Worm (Caenorhabditis elegans): ENCODE data around the gene nspe-2.

Gene nspe-2

DNA sequence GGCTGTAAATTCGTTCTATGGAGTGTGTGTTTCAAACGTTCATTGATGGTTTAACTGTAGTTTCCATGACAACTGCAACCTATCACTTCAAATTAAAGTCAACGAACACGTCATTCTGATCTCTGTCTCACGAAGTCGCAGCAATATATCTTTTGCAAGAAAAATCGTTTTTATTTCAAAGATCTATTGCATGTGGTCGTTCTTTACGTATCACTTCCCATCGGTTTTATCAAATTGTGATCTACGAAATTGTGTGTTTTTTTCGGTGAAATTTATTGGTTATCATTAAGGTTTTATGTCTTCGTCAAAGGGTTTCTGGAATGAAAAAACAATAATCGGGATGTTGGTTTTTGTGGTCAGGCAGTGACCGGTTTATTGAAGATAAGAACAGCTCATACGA lies 3.7 kb upstream of the nspe-2 start:
- TF ChIP-seq sma-9 (GFP tag; optimal IDR thresholded peaks at IDR 0.05): peak; percentile 56
- no peak for TF ChIP-seq sma-9 (tag; optimal IDR thresholded peaks at IDR 0.05)
- peak; percentile 19 for TF ChIP-seq sma-3 (GFP tag; optimal IDR thresholded peaks at IDR 0.05)
- peak; percentile 2 for TF ChIP-seq nhr-21 (tag; optimal IDR thresholded peaks at IDR 0.05)
- TF ChIP-seq nhr-237 (tag; optimal IDR thresholded peaks at IDR 0.05): no peak
- TF ChIP-seq nhr-10 (tag; optimal IDR thresholded peaks at IDR 0.05): no peak

DNA sequence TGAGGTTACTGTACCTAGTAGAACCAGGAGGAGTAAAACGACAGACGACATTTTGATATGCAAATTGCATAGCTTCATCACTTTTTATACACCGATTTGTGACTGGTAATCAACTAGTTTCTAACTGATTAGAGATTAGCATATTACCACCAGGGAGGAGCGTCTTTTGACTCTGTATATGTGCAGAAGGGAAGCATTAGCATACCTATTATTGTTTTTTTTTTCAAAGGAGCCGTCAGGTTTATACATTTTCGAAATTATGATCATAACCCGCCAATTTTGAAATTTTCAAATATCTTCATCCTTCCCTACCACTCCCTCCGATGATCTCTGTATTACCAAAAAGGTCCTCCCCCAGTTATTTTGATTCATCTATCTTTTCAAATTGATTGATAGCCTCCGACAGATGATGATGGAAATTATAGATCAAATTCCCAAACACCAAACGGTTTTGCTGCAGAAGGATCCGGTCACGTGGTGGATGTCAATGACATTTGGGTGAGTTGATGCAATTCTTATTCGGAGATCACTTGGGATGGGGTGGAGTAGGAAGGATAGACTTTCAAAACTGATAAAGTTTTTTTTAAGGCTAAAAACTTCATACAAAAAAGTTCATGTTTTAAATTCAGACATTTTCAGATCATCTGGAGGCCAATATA lies 2.8 kb upstream of the nspe-2 start, which contains the start of gene nspe-8:
TSS of gene nspe-8 (minus strand) at position 51 of the 659 bp plus-strand sequence.
- no peak for TF ChIP-seq ztf-4 (tag; optimal IDR thresholded peaks at IDR 0.05)
- TF ChIP-seq peb-1 (tag; optimal IDR thresholded peaks at IDR 0.05): no peak
- no peak for TF ChIP-seq egl-27 (tag; optimal IDR thresholded peaks at IDR 0.05)
- TF ChIP-seq nhr-11 (tag; optimal IDR thresholded peaks at IDR 0.05): no peak
- no peak for TF ChIP-seq ama-1 (optimal IDR thresholded peaks at IDR 0.05)
- peak; percentile 86 for TF ChIP-seq nhr-21 (tag; optimal IDR thresholded peaks at IDR 0.05)
- no peak for TF ChIP-seq elt-1 (tag; optimal IDR thresholded peaks at IDR 0.05)
- no peak for TF ChIP-seq elt-3 (tag; optimal IDR thresholded peaks at IDR 0.05)
- no peak for TF ChIP-seq nhr-10 (tag; optimal IDR thresholded peaks at IDR 0.05)
- no peak for TF ChIP-seq dmd-4 (tag; optimal IDR thresholded peaks at IDR 0.05)
- peak; percentile 50 for TF ChIP-seq gmeb-1 (tag; optimal IDR thresholded peaks at IDR 0.05)
- TF ChIP-seq blmp-1 (tag; optimal IDR thresholded peaks at IDR 0.05; ENCODE audit: insufficient read depth): no peak
- no peak for TF ChIP-seq R02D3.7 (tag; optimal IDR thresholded peaks at IDR 0.05)
- no peak for TF ChIP-seq ceh-16 (tag; optimal IDR thresholded peaks at IDR 0.05)
- TF ChIP-seq Y55F3AM.14 (GFP tag; optimal IDR thresholded peaks at IDR 0.05): no peak
- TF ChIP-seq F13H6.1 (tag; optimal IDR thresholded peaks at IDR 0.05): no peak
- TF ChIP-seq lin-11 (tag; optimal IDR thresholded peaks at IDR 0.05): no peak
- TF ChIP-seq sma-3 (GFP tag; optimal IDR thresholded peaks at IDR 0.05): peak; percentile 82
- no peak for TF ChIP-seq ZK546.5 (tag; optimal IDR thresholded peaks at IDR 0.05)
- TF ChIP-seq lin-39 (tag; optimal IDR thresholded peaks at IDR 0.05): no peak
- TF ChIP-seq mdl-1 (tag; optimal IDR thresholded peaks at IDR 0.05): peak; percentile 30 to 41
- peak; percentile 10 for TF ChIP-seq fos-1 (tag; optimal IDR thresholded peaks at IDR 0.05)
- TF ChIP-seq nhr-6 (tag; optimal IDR thresholded peaks at IDR 0.05): no peak
- no peak for TF ChIP-seq unc-62 (GFP tag; optimal IDR thresholded peaks at IDR 0.05)
- no peak for TF ChIP-seq aly-2 (tag; optimal IDR thresholded peaks at IDR 0.05)
- TF ChIP-seq nhr-129 (tag; optimal IDR thresholded peaks at IDR 0.05): peak; percentile 46
- peak; percentile 97 for TF ChIP-seq sma-9 (GFP tag; optimal IDR thresholded peaks at IDR 0.05)
- TF ChIP-seq sma-9 (tag; optimal IDR thresholded peaks at IDR 0.05): no peak
- no peak for TF ChIP-seq unc-39 (tag; optimal IDR thresholded peaks at IDR 0.05)
- no peak for TF ChIP-seq snpc-4 (tag; optimal IDR thresholded peaks at IDR 0.05)
- peak; percentile 68 for TF ChIP-seq nhr-25 (tag; optimal IDR thresholded peaks at IDR 0.05)

DNA sequence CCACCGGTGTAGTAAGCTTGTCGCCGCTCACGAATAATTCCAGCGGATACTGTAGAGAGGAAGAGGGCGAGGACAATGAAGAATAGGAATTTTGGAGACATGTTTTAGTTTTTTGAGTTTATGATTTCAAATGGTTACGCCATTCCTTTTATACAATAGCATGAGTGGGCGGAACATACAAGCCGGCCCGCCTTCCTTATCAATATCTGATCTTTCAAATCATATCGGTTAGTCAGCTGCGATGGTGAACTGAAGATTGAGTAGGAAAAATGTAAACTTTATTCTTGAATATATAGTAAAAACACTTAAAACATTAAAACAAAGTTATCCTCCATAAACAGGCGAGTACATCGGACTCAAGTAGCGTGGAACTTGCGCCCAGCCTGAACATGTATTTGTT lies 1.6 kb upstream of the nspe-2 start, which contains the start of gene nspe-1:
TSS of gene nspe-1 (minus strand) at position 101 of the 400 bp plus-strand sequence.
- TF ChIP-seq aly-2 (tag; optimal IDR thresholded peaks at IDR 0.05) (no peak), fos-1 (tag; optimal IDR thresholded peaks at IDR 0.05) (no peak), ztf-1 (GFP tag; conservative IDR thresholded peaks at IDR 0.05) (no peak), ztf-11 (tag; optimal IDR thresholded peaks at IDR 0.05) (no peak), ceh-16 (tag; optimal IDR thresholded peaks at IDR 0.05) (no peak), lin-11 (tag; optimal IDR thresholded peaks at IDR 0.05) (no peak), skn-1 (tag; optimal IDR thresholded peaks at IDR 0.05) (no peak), F13H6.1 (tag; optimal IDR thresholded peaks at IDR 0.05) (no peak), egl-27 (tag; optimal IDR thresholded peaks at IDR 0.05) (no peak), nhr-77 (tag; optimal IDR thresholded peaks at IDR 0.05) (no peak), sma-3 (GFP tag; optimal IDR thresholded peaks at IDR 0.05) (no peak), Y55F3AM.14 (GFP tag; optimal IDR thresholded peaks at IDR 0.05) (no peak), nhr-11 (tag; optimal IDR thresholded peaks at IDR 0.05) (no peak)

DNA sequence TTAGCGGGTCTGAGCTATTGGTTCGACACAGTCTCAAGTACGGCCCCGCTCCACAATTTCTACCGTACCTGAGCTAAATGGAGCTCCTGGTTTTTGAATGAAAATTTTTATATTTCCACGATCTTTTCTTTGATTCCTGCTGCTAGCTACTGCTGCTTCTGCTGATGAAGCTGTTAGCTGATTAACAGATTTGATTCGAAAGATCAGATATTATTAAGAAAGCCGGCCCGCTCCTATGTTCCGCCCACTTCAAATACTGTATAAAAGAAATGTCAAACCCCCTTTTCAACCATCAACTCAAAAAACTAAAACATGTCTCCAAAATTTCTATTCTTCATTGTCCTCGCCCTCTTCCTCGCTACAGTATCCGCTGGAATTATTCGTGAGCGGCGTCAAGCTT lies 1.6 kb downstream of the nspe-2 start, which contains the start of gene nspe-3:
TSS of gene nspe-3 (plus strand) at position 301 of the 400 bp plus-strand sequence.
- TF ChIP-seq lin-13 (GFP tag; optimal IDR thresholded peaks at IDR 0.05): no peak
- TF ChIP-seq C34F6.9 (tag; optimal IDR thresholded peaks at IDR 0.05): no peak
- TF ChIP-seq nhr-21 (tag; optimal IDR thresholded peaks at IDR 0.05): no peak
- no peak for TF ChIP-seq alr-1 (tag; optimal IDR thresholded peaks at IDR 0.05)
- TF ChIP-seq nhr-10 (tag; optimal IDR thresholded peaks at IDR 0.05): no peak
- no peak for TF ChIP-seq ceh-16 (tag; optimal IDR thresholded peaks at IDR 0.05)
- TF ChIP-seq lin-11 (tag; optimal IDR thresholded peaks at IDR 0.05): no peak
- TF ChIP-seq gmeb-1 (tag; optimal IDR thresholded peaks at IDR 0.05): no peak
- TF ChIP-seq sem-4 (tag; optimal IDR thresholded peaks at IDR 0.05): no peak
- TF ChIP-seq mbf-1 (tag; optimal IDR thresholded peaks at IDR 0.05): no peak
- no peak for TF ChIP-seq lsy-2 (tag; optimal IDR thresholded peaks at IDR 0.05)
- TF ChIP-seq ama-1 (optimal IDR thresholded peaks at IDR 0.05): no peak
- no peak for TF ChIP-seq ztf-1 (GFP tag; conservative IDR thresholded peaks at IDR 0.05)

All from whole organism, L2 larva.